Worm (Caenorhabditis elegans) whole organism, young adult: Measurements from ENCODE around the gene acbp-8.

Experiments used
- K11D2.4 ChIP-seq: fragments of 200-800 bp; sonication (Bioruptor generic); IDR thresholded peaks from 2 replicates; pipeline ENCODE4 v1.3.6; 2022; ENCODE audit warnings: missing genetic modification reagents, missing genetic modification characterization, missing compliant biosample characterization
- T26A5.8 ChIP-seq: sonication (generic microtip); optimal IDR thresholded peaks from 2 replicates; lab custom pipeline; 2016; ENCODE audit warnings: missing genetic modification characterization, missing compliant biosample characterization
- Y79H2A.3 ChIP-seq: fragments of 200-800 bp; sonication (Bioruptor generic); conservative IDR thresholded peaks from 2 replicates; pipeline ENCODE4 v1.3.6; 2022; ENCODE audit warnings: missing genetic modification reagents, missing genetic modification characterization, missing compliant biosample characterization
- aptf-3 ChIP-seq: fragments of 200-800 bp; sonication (Bioruptor generic); IDR thresholded peaks from 2 replicates; pipeline ENCODE4 v1.3.6; 2022; ENCODE audit warnings: missing genetic modification characterization, missing compliant biosample characterization
- bed-1 ChIP-seq: fragments of 200-800 bp; sonication (Bioruptor generic); IDR thresholded peaks from 2 replicates; pipeline ENCODE4 v1.3.6; 2022; ENCODE audit warnings: missing genetic modification reagents, missing genetic modification characterization, missing compliant biosample characterization
- egl-44 ChIP-seq: fragments of 200-800 bp; sonication (Bioruptor generic); IDR thresholded peaks from 2 replicates; pipeline ENCODE4 v1.3.6; 2022; ENCODE audit warnings: missing genetic modification reagents, missing genetic modification characterization, missing compliant biosample characterization
- hlh-12 ChIP-seq: sonication (generic microtip); optimal IDR thresholded peaks from 2 replicates; lab custom pipeline; 2016; ENCODE audit warnings: missing genetic modification characterization, missing compliant biosample characterization
- lin-26 ChIP-seq: fragments of 200-800 bp; sonication (Bioruptor generic); IDR thresholded peaks from 2 replicates; pipeline ENCODE4 v1.3.6; 2022; ENCODE audit warnings: missing genetic modification reagents, missing genetic modification characterization, missing compliant biosample characterization
- mcd-1 ChIP-seq: fragments of 200-800 bp; sonication (Bioruptor generic); IDR thresholded peaks from 2 replicates; pipeline ENCODE4 v1.3.6; 2022; ENCODE audit warnings: missing genetic modification reagents, missing genetic modification characterization, missing compliant biosample characterization
- nhr-179 ChIP-seq: sonication (generic microtip); optimal IDR thresholded peaks from 2 replicates; lab custom pipeline; 2016; ENCODE audit warnings: mild to moderate bottlenecking, missing genetic modification characterization, missing compliant biosample characterization
- rec-8 ChIP-seq, 2 experiments: sonication (generic microtip); optimal IDR thresholded peaks; 2 replicates each; lab custom pipeline; 2016; ENCODE audit warnings: mild to moderate bottlenecking in 2 of 2, missing genetic modification characterization in 2 of 2, missing genetic modification reagents in 2 of 2, missing genotype in 2 of 2, missing biosample characterization in 1 of 2, missing compliant biosample characterization in 1 of 2, moderate library complexity in 1 of 2
- snpc-1.3 ChIP-seq: sonication (generic microtip); optimal IDR thresholded peaks from 2 replicates; lab custom pipeline; 2017; ENCODE audit warnings: missing genetic modification characterization, mild to moderate bottlenecking, missing compliant biosample characterization, antibody characterized with exemption, moderate library complexity, missing genotype, missing genetic modification reagents; ENCODE audit not compliant: insufficient read depth
- snpc-3.4 ChIP-seq: sonication (generic microtip); optimal IDR thresholded peaks from 2 replicates; lab custom pipeline; 2017; ENCODE audit warnings: missing genetic modification characterization, mild to moderate bottlenecking, missing compliant biosample characterization, antibody characterized with exemption, moderate library complexity, missing genotype, missing genetic modification reagents
- zfh-2 ChIP-seq: fragments of 200-800 bp; sonication (Bioruptor generic); conservative IDR thresholded peaks from 2 replicates; pipeline ENCODE4 v1.3.6; 2022; ENCODE audit warnings: missing genetic modification reagents, missing genetic modification characterization, missing compliant biosample characterization
- ztf-3 ChIP-seq: fragments of 200-800 bp; sonication (Bioruptor generic); optimal IDR thresholded peaks from 2 replicates; lab custom pipeline; 2018; ENCODE audit warnings: mild to moderate bottlenecking, missing genetic modification characterization, missing compliant biosample characterization

The acbp-8 gene

DNA sequence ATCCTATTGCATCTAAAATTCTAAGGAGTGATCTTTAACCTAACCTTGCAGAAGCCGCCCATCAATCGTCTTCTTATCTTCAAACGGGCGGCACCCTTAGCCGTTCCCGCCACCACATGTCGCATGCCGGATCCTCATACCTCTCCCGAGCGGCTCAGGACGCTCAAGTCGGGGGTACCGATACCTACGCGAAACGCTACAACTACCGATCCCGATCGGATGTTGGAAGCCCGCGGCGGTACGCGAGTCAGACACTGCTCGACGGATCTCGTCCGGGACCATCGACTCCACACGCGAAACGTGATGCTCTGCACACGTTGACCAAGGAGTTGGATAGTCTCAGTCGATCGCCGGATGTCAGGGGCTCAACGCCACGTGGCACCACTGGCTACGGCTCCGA is 50.5 kb downstream of the acbp-8 start:
- TF ChIP-seq ztf-3 (GFP tag; lab: Kevin White, UChicago) = no peak
- 0 out of 2 replicates have a peak, but pooled peaks have one; percentile 18 for TF ChIP-seq mcd-1 (GFP tag; lab: Robert Waterston, UW)
- no peak for TF ChIP-seq snpc-3.4 (tag; lab: Kevin White, UChicago)
- TF ChIP-seq egl-44 (GFP tag; lab: Robert Waterston, UW) = no peak
- no peak for TF ChIP-seq T26A5.8 (tag; lab: Kevin White, UChicago)
- no peak for TF ChIP-seq nhr-179 (tag; lab: Kevin White, UChicago)
- peak; percentile 71; the same call in 1 of the 2 replicates for TF ChIP-seq zfh-2
- 0 out of 2 replicates have a peak, but pooled peaks have one; percentile 35 for TF ChIP-seq aptf-3 (GFP tag; lab: Robert Waterston, UW)
- TF ChIP-seq snpc-1.3 (tag; lab: Kevin White, UChicago) = no peak
- TF ChIP-seq lin-26 (GFP tag; lab: Robert Waterston, UW) = 0 out of 2 replicates have a peak, but pooled peaks have one; percentile 50
- TF ChIP-seq K11D2.4 (GFP tag; lab: Robert Waterston, UW) = 0 out of 2 replicates have a peak, but pooled peaks have one; percentile 24
- no peak for TF ChIP-seq hlh-12
- TF ChIP-seq Y79H2A.3 (GFP tag; lab: Robert Waterston, UW) = no peak
- 0 out of 2 replicates have a peak, but pooled peaks have one; percentile 15 for TF ChIP-seq bed-1 (GFP tag; lab: Robert Waterston, UW)
- TF ChIP-seq rec-8 (tag; optimal IDR thresholded peaks at IDR 0.05; lab: Kevin White, UChicago) = no peak
